Worm (Caenorhabditis elegans) whole organism, midembryonic: ENCODE data around the gene Y59A8B.24.

Experiments used
- cog-1 ChIP-seq: sonication (generic microtip); optimal IDR thresholded peaks from 2 replicates; lab custom pipeline; 2016; ENCODE audit warnings: missing genetic modification characterization, missing compliant biosample characterization
- flt-1 ChIP-seq: fragments of 200-800 bp; sonication (Bioruptor generic); IDR thresholded peaks from 2 replicates; pipeline ENCODE4 v1.3.6; 2022; ENCODE audit warnings: missing genetic modification characterization, missing compliant biosample characterization
- klf-2 ChIP-seq: fragments of 200-800 bp; sonication (Bioruptor generic); conservative IDR thresholded peaks from 2 replicates; pipeline ENCODE4 v1.3.6; 2022; ENCODE audit warnings: missing genetic modification reagents, missing genetic modification characterization, missing compliant biosample characterization
- med-1 ChIP-seq: sonication (generic microtip); optimal IDR thresholded peaks from 2 replicates; lab custom pipeline; 2017; ENCODE audit warnings: missing genetic modification characterization, mild to moderate bottlenecking, missing compliant biosample characterization, antibody characterized with exemption, missing genetic modification reagents; ENCODE audit not compliant: insufficient read depth
- ref-1 ChIP-seq: fragments of 200-800 bp; sonication (Bioruptor generic); conservative IDR thresholded peaks from 2 replicates; pipeline ENCODE4 v1.3.6; 2022; ENCODE audit warnings: missing genetic modification reagents, missing genetic modification characterization, missing compliant biosample characterization
- tab-1 ChIP-seq: fragments of 200-800 bp; sonication (Bioruptor generic); IDR thresholded peaks from 2 replicates; pipeline ENCODE4 v1.3.6; 2022; ENCODE audit warnings: missing genetic modification characterization, missing compliant biosample characterization
- ztf-23 ChIP-seq: fragments of 200-800 bp; sonication (Bioruptor generic); IDR thresholded peaks from 2 replicates; pipeline ENCODE4 v1.3.6; 2022; ENCODE audit warnings: missing genetic modification reagents, missing genetic modification characterization, missing compliant biosample characterization
- ztf-29 ChIP-seq: fragments of 200-800 bp; sonication (Bioruptor generic); IDR thresholded peaks from 2 replicates; pipeline ENCODE4 v1.3.6; 2022; ENCODE audit warnings: missing genetic modification reagents, missing genetic modification characterization, missing compliant biosample characterization

ce11 chrV:17962500-17962899 is 10.8 kb downstream of the Y59A8B.24 start:
- TF ChIP-seq ztf-23 (GFP tag; lab: Robert Waterston, UW), result no peak
- no peak for TF ChIP-seq flt-1 (GFP tag; lab: Robert Waterston, UW)
- TF ChIP-seq klf-2 (GFP tag; lab: Robert Waterston, UW), result no peak
- no peak for TF ChIP-seq ref-1 (GFP tag; lab: Robert Waterston, UW)
- TF ChIP-seq med-1 (GFP tag; lab: Kevin White, UChicago), result no peak
- TF ChIP-seq ztf-29 (GFP tag; lab: Robert Waterston, UW), result no peak
- no peak for TF ChIP-seq cog-1 (tag; lab: Kevin White, UChicago)
- no peak for TF ChIP-seq tab-1 (GFP tag; lab: Robert Waterston, UW)
